Worm (Caenorhabditis elegans) whole organism, young adult: Measurements from ENCODE around the gene sri-53.

Experiments
- B0035.1 ChIP-seq: sonication (generic microtip); optimal IDR thresholded peaks from 2 replicates; lab custom pipeline; 2016; ENCODE audit warnings: missing genetic modification characterization, mild to moderate bottlenecking, missing compliant biosample characterization, missing genotype, missing genetic modification reagents
- F49E8.2 ChIP-seq: sonication (generic microtip); optimal IDR thresholded peaks from 3 replicates; lab custom pipeline; 2017; ENCODE audit warnings: missing genetic modification characterization, mild to moderate bottlenecking, missing compliant biosample characterization, antibody characterized with exemption, moderate library complexity; ENCODE audit not compliant: insufficient read depth
- K11D2.4 ChIP-seq: fragments of 200-800 bp; sonication (Bioruptor generic); IDR thresholded peaks from 2 replicates; pipeline ENCODE4 v1.3.6; 2022; ENCODE audit warnings: missing genetic modification reagents, missing genetic modification characterization, missing compliant biosample characterization
- Y53G8AR.9 ChIP-seq: fragments of 200-800 bp; sonication (Bioruptor generic); conservative IDR thresholded peaks from 2 replicates; pipeline ENCODE4 v1.3.6; 2022; ENCODE audit warnings: missing genetic modification reagents, missing genetic modification characterization, missing compliant biosample characterization
- Y67H2A.10 ChIP-seq: fragments of 200-800 bp; sonication (Bioruptor generic); conservative IDR thresholded peaks from 2 replicates; pipeline ENCODE4 v1.3.6; 2022; ENCODE audit warnings: missing genetic modification reagents, missing genetic modification characterization, missing compliant biosample characterization
- Y79H2A.3 ChIP-seq: fragments of 200-800 bp; sonication (Bioruptor generic); conservative IDR thresholded peaks from 2 replicates; pipeline ENCODE4 v1.3.6; 2022; ENCODE audit warnings: missing genetic modification reagents, missing genetic modification characterization, missing compliant biosample characterization
- Y95B8A.8 ChIP-seq: fragments of 200-800 bp; sonication (Bioruptor generic); IDR thresholded peaks from 2 replicates; pipeline ENCODE4 v1.3.6; 2022; ENCODE audit warnings: missing genetic modification reagents, missing genetic modification characterization, missing compliant biosample characterization
- ZK185.1 ChIP-seq: sonication (generic microtip); optimal IDR thresholded peaks from 2 replicates; lab custom pipeline; 2016; ENCODE audit warnings: mild to moderate bottlenecking, missing genetic modification characterization, missing compliant biosample characterization; ENCODE audit not compliant: poor library complexity, severe bottlenecking
- aptf-2 ChIP-seq: fragments of 200-800 bp; sonication (Bioruptor generic); conservative IDR thresholded peaks from 2 replicates; pipeline ENCODE4 v1.3.6; 2022; ENCODE audit warnings: missing genetic modification reagents, missing genetic modification characterization, missing compliant biosample characterization
- aptf-3 ChIP-seq: fragments of 200-800 bp; sonication (Bioruptor generic); IDR thresholded peaks from 2 replicates; pipeline ENCODE4 v1.3.6; 2022; ENCODE audit warnings: missing genetic modification characterization, missing compliant biosample characterization
- atf-7 ChIP-seq: sonication (generic microtip); optimal IDR thresholded peaks from 2 replicates; lab custom pipeline; 2017; ENCODE audit warnings: mild to moderate bottlenecking, missing genetic modification characterization, missing compliant biosample characterization
- athp-1 ChIP-seq: sonication (generic microtip); optimal IDR thresholded peaks from 2 replicates; lab custom pipeline; 2017; ENCODE audit warnings: mild to moderate bottlenecking, missing genetic modification characterization, missing compliant biosample characterization
- attf-3 ChIP-seq: fragments of 200-800 bp; sonication (Bioruptor generic); conservative IDR thresholded peaks from 2 replicates; pipeline ENCODE4 v1.3.6; 2022; ENCODE audit warnings: missing genetic modification reagents, missing genetic modification characterization, missing compliant biosample characterization
- attf-5 ChIP-seq: fragments of 200-800 bp; sonication (Bioruptor generic); optimal IDR thresholded peaks from 2 replicates; lab custom pipeline; 2018; ENCODE audit warnings: mild to moderate bottlenecking, missing genetic modification characterization, missing compliant biosample characterization
- cebp-1 ChIP-seq, 2 experiments: fragments of 200-800 bp in 1 of 2; sonication (Bioruptor generic) in 1 of 2; sonication (generic microtip) in 1 of 2; IDR thresholded peaks in 1 of 2; optimal IDR thresholded peaks in 1 of 2; 2 replicates each; pipeline versions ENCODE4 v1.3.6 to Lab custom; 2017 to 2022; ENCODE audit warnings: missing compliant biosample characterization in 2 of 2, missing genetic modification characterization in 2 of 2, mild to moderate bottlenecking in 1 of 2, missing genetic modification reagents in 1 of 2, moderate library complexity in 1 of 2
- ceh-91 ChIP-seq: fragments of 200-800 bp; sonication (Bioruptor generic); IDR thresholded peaks from 2 replicates; pipeline ENCODE4 v1.3.6; 2022; ENCODE audit warnings: missing genetic modification reagents, missing genetic modification characterization, missing compliant biosample characterization
- die-1 ChIP-seq: sonication (generic microtip); optimal IDR thresholded peaks from 2 replicates; lab custom pipeline; 2016; ENCODE audit warnings: missing genotype, mild to moderate bottlenecking, missing genetic modification characterization, missing compliant biosample characterization
- dox-1 ChIP-seq: fragments of 200-800 bp; sonication (Bioruptor generic); IDR thresholded peaks from 2 replicates; pipeline ENCODE4 v1.3.6; 2022; ENCODE audit warnings: missing genetic modification reagents, missing genetic modification characterization, missing compliant biosample characterization
- efl-1 ChIP-seq: fragments of 150-350 bp; optimal IDR thresholded peaks from 2 replicates; lab custom pipeline; 2014; ENCODE audit warnings: missing biosample characterization, missing genetic modification reagents, missing genetic modification characterization
- egl-18 ChIP-seq: fragments of 200-800 bp; sonication (Bioruptor generic); IDR thresholded peaks from 2 replicates; pipeline ENCODE4 v1.3.6; 2022; ENCODE audit warnings: missing genetic modification reagents, missing genetic modification characterization, missing compliant biosample characterization
- hmg-20 ChIP-seq: fragments of 200-800 bp; sonication (Bioruptor generic); IDR thresholded peaks from 2 replicates; pipeline ENCODE4 v1.3.6; 2022; ENCODE audit warnings: missing genetic modification reagents, missing genetic modification characterization, missing compliant biosample characterization
- let-526 ChIP-seq: fragments of 200-800 bp; sonication (Bioruptor generic); IDR thresholded peaks from 2 replicates; pipeline ENCODE4 v1.3.6; 2022; ENCODE audit warnings: missing genetic modification reagents, missing genetic modification characterization, missing compliant biosample characterization
- lin-26 ChIP-seq: fragments of 200-800 bp; sonication (Bioruptor generic); IDR thresholded peaks from 2 replicates; pipeline ENCODE4 v1.3.6; 2022; ENCODE audit warnings: missing genetic modification reagents, missing genetic modification characterization, missing compliant biosample characterization
- lir-1 ChIP-seq: fragments of 200-800 bp; sonication (Bioruptor generic); conservative IDR thresholded peaks from 2 replicates; pipeline ENCODE4 v1.3.6; 2022; ENCODE audit warnings: missing genetic modification reagents, missing genetic modification characterization, missing compliant biosample characterization
- lsl-1 ChIP-seq: fragments of 200-800 bp; sonication (Bioruptor generic); optimal IDR thresholded peaks from 2 replicates; lab custom pipeline; 2018; ENCODE audit warnings: mild to moderate bottlenecking, missing genetic modification characterization, moderate library complexity, missing compliant biosample characterization
- lsy-27 ChIP-seq: sonication (generic microtip); optimal IDR thresholded peaks from 2 replicates; lab custom pipeline; 2017; ENCODE audit warnings: missing genetic modification characterization, mild to moderate bottlenecking, missing compliant biosample characterization, antibody characterized with exemption, missing genotype, borderline replicate concordance; ENCODE audit not compliant: insufficient read depth
- madf-3 ChIP-seq: fragments of 200-800 bp; sonication (Bioruptor generic); IDR thresholded peaks from 2 replicates; pipeline ENCODE4 v1.3.6; 2022; ENCODE audit warnings: missing genetic modification reagents, missing genetic modification characterization, missing compliant biosample characterization
- nhr-120 ChIP-seq: fragments of 200-800 bp; sonication (Bioruptor generic); IDR thresholded peaks from 2 replicates; pipeline ENCODE4 v1.3.6; 2022; ENCODE audit warnings: missing genetic modification characterization, missing compliant biosample characterization
- nhr-179 ChIP-seq: sonication (generic microtip); optimal IDR thresholded peaks from 2 replicates; lab custom pipeline; 2016; ENCODE audit warnings: mild to moderate bottlenecking, missing genetic modification characterization, missing compliant biosample characterization
- nhr-80 ChIP-seq: sonication (generic microtip); optimal IDR thresholded peaks from 2 replicates; lab custom pipeline; 2016; ENCODE audit warnings: missing genetic modification characterization, missing compliant biosample characterization
- nhr-90 ChIP-seq: sonication (generic microtip); optimal IDR thresholded peaks from 2 replicates; lab custom pipeline; 2016; ENCODE audit warnings: missing genotype, mild to moderate bottlenecking, missing genetic modification characterization, missing compliant biosample characterization
- pha-4 ChIP-seq: fragments of 150-350 bp; sonication (generic microtip); optimal IDR thresholded peaks from 2 replicates; lab custom pipeline; 2014; ENCODE audit warnings: missing biosample characterization, missing genetic modification reagents, missing genetic modification characterization
- rec-8 ChIP-seq, 2 experiments: sonication (generic microtip); optimal IDR thresholded peaks; 2 replicates each; lab custom pipeline; 2016; ENCODE audit warnings: mild to moderate bottlenecking in 2 of 2, missing genetic modification characterization in 2 of 2, missing genetic modification reagents in 2 of 2, missing genotype in 2 of 2, missing biosample characterization in 1 of 2, missing compliant biosample characterization in 1 of 2, moderate library complexity in 1 of 2
- rpc-1 ChIP-seq, 2 experiments: fragments of 150-350 bp in 1 of 2; sonication (generic microtip) in 1 of 2; optimal IDR thresholded peaks; 2 replicates each; lab custom pipeline; 2014 to 2018; ENCODE audit warnings: missing biosample characterization in 1 of 2, missing genetic modification characterization in 1 of 2, missing genetic modification reagents in 1 of 2, missing genotype in 1 of 2
- snpc-1.1 ChIP-seq: sonication (generic microtip); optimal IDR thresholded peaks from 2 replicates; lab custom pipeline; 2017; ENCODE audit warnings: missing genetic modification characterization, mild to moderate bottlenecking, missing compliant biosample characterization, antibody characterized with exemption, moderate library complexity, missing genotype, missing genetic modification reagents; ENCODE audit not compliant: insufficient read depth
- somi-1 ChIP-seq: fragments of 200-800 bp; sonication (Bioruptor generic); optimal IDR thresholded peaks from 2 replicates; lab custom pipeline; 2018; ENCODE audit warnings: mild to moderate bottlenecking, missing genetic modification characterization, missing compliant biosample characterization
- tbp1 ChIP-seq: fragments of 200-800 bp; sonication (Bioruptor generic); optimal IDR thresholded peaks from 2 replicates; lab custom pipeline; 2018; ENCODE audit warnings: mild to moderate bottlenecking, missing genetic modification characterization, missing compliant biosample characterization
- tlf-1 ChIP-seq: fragments of 200-800 bp; sonication (Bioruptor generic); optimal IDR thresholded peaks from 2 replicates; lab custom pipeline; 2018; ENCODE audit warnings: mild to moderate bottlenecking, missing genetic modification characterization, missing compliant biosample characterization
- zim-3 ChIP-seq: sonication (generic microtip); optimal IDR thresholded peaks from 2 replicates; lab custom pipeline; 2017; ENCODE audit warnings: mild to moderate bottlenecking, missing genetic modification characterization, moderate library complexity, missing compliant biosample characterization
- ztf-18 ChIP-seq: sonication (generic microtip); optimal IDR thresholded peaks from 2 replicates; lab custom pipeline; 2016; ENCODE audit warnings: missing genotype, mild to moderate bottlenecking, missing genetic modification characterization, missing compliant biosample characterization
- ztf-25 ChIP-seq: fragments of 200-800 bp; sonication (Bioruptor generic); IDR thresholded peaks from 2 replicates; pipeline ENCODE4 v1.3.6; 2022; ENCODE audit warnings: missing genetic modification reagents, missing genetic modification characterization, missing compliant biosample characterization
- ztf-26 ChIP-seq: sonication (generic microtip); optimal IDR thresholded peaks from 2 replicates; lab custom pipeline; 2017; ENCODE audit warnings: missing genetic modification characterization, missing compliant biosample characterization
- ztf-3 ChIP-seq: fragments of 200-800 bp; sonication (Bioruptor generic); optimal IDR thresholded peaks from 2 replicates; lab custom pipeline; 2018; ENCODE audit warnings: mild to moderate bottlenecking, missing genetic modification characterization, missing compliant biosample characterization
- ztf-6 ChIP-seq: fragments of 200-800 bp; sonication (Bioruptor generic); IDR thresholded peaks from 2 replicates; pipeline ENCODE4 v1.3.6; 2022; ENCODE audit warnings: missing genetic modification reagents, missing genetic modification characterization, missing compliant biosample characterization

sri-53 gene

DNA sequence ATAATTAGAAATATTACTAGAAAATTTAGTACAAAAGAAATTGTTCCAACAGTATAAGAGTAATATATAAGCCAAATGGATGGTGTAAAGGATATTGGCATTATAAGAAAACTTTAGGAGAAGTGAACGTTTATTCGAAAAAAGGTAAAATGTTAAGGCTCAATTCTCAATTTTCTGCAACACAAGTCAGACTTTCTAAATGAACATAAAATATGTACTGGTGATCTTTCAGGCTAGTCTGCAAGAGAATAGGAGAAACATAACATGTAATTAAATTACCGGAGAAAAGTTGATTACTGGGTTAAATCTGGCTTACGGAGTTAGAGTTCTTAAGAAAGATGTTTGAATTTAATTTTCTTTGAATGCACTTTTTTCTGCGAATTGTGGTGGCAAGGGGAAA is 45.7 kb downstream of the sri-53 start, which contains the start of gene sri-33:
Gene sri-33, minus strand, starts transcription at position 101 of the 400 bp plus-strand sequence.
- no peak for TF ChIP-seq aptf-3 (GFP tag; lab: Robert Waterston, UW)
- no peak for TF ChIP-seq ztf-26 (tag; lab: Kevin White, UChicago)
- TF ChIP-seq nhr-90 (tag; lab: Kevin White, UChicago) = no peak
- no peak for TF ChIP-seq madf-3
- no peak for TF ChIP-seq ZK185.1
- no peak for TF ChIP-seq nhr-120 (GFP tag; lab: Robert Waterston, UW)
- no peak for TF ChIP-seq pha-4
- TF ChIP-seq aptf-2 (GFP tag; lab: Robert Waterston, UW) = no peak
- TF ChIP-seq somi-1 (GFP tag; lab: Kevin White, UChicago) = no peak
- TF ChIP-seq rec-8 (tag; optimal IDR thresholded peaks at IDR 0.05; lab: Kevin White, UChicago) = no peak
- no peak for TF ChIP-seq rpc-1 (optimal IDR thresholded peaks at IDR 0.05; lab: Kevin White, UChicago)
- TF ChIP-seq rpc-1 (tag; optimal IDR thresholded peaks at IDR 0.05; lab: Kevin White, UChicago) = no peak
- TF ChIP-seq ztf-3 (GFP tag; lab: Kevin White, UChicago) = no peak
- TF ChIP-seq B0035.1 = no peak
- no peak for TF ChIP-seq lin-26 (GFP tag; lab: Robert Waterston, UW)
- no peak for TF ChIP-seq attf-5 (GFP tag; lab: Kevin White, UChicago)
- TF ChIP-seq tlf-1 (GFP tag; lab: Kevin White, UChicago) = no peak
- TF ChIP-seq tbp1 = no peak
- no peak for TF ChIP-seq lsl-1
- no peak for TF ChIP-seq ztf-6 (GFP tag; lab: Robert Waterston, UW)
- TF ChIP-seq Y79H2A.3 = no peak

DNA sequence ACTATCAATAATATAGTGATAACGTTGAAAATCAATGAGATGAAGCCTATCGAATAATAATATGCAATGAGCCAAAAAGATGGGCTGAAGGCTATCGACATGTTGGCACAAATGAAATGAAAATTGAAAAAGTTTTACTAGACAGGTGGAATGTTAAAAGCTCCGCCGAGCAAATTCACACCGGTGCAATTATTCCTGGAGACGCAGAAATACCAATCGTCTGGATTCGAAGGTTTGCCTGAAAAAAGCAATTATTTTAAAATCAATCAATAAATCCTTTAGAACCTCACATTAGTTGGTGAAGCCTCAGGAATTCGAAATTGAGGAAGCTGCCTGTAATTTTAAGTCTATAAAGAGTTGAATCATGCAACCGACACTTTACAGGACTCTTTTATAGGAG is 48.0 kb downstream of the sri-53 start, which contains the start of gene sri-32:
Gene sri-32, minus strand, starts transcription at position 101 of the 400 bp plus-strand sequence.
- TF ChIP-seq efl-1 (GFP tag; lab: Kevin White, UChicago) (no peak), let-526 (GFP tag; lab: Robert Waterston, UW) (no peak), Y95B8A.8 (GFP tag; lab: Robert Waterston, UW) (no peak), Y79H2A.3 (no peak), dox-1 (no peak), die-1 (tag; lab: Kevin White, UChicago) (no peak), somi-1 (GFP tag; lab: Kevin White, UChicago) (no peak), zim-3 (tag; lab: Kevin White, UChicago) (no peak), Y67H2A.10 (no peak), F49E8.2 (no peak), K11D2.4 (no peak), hmg-20 (GFP tag; lab: Robert Waterston, UW) (no peak), ztf-25 (GFP tag; lab: Robert Waterston, UW) (no peak), lir-1 (GFP tag; lab: Robert Waterston, UW) (no peak), Y53G8AR.9 (GFP tag; lab: Robert Waterston, UW) (no peak), lsy-27 (no peak), ceh-91 (GFP tag; lab: Robert Waterston, UW) (no peak)

DNA sequence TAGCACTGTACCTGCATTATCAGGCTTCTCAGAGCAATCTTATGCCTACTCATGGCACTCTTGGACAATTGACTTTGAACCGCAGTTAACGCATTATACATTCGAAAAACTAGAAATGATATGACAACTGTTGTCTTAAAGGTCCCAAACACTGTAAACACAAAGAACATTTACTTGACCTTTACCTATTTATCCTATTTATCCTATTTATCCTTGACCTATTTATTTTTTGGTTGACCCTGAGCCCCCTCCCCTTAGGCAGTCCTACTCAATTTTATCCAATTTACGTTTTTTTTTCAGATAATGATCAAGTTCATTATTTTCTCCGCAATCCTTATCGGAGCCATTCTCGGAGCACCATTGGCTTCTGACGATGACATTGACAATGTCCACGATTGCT is 50.8 kb downstream of the sri-53 start, which contains the start of the genes T10D4.14 and T10D4.19:
Gene T10D4.14, minus strand, starts transcription at position 101 of the 400 bp plus-strand sequence.
Gene T10D4.19, plus strand, starts transcription at position 304 of the 400 bp plus-strand sequence.
- TF ChIP-seq Y67H2A.10 = no peak
- TF ChIP-seq lsy-27 = no peak
- TF ChIP-seq snpc-1.1 (tag; lab: Kevin White, UChicago) = no peak
- no peak for TF ChIP-seq ceh-91 (GFP tag; lab: Robert Waterston, UW)
- no peak for TF ChIP-seq atf-7
- no peak for TF ChIP-seq nhr-80 (tag; lab: Kevin White, UChicago)
- no peak for TF ChIP-seq nhr-179
- TF ChIP-seq B0035.1 = no peak
- no peak for TF ChIP-seq rpc-1 (optimal IDR thresholded peaks at IDR 0.05; lab: Kevin White, UChicago)
- no peak for TF ChIP-seq rpc-1 (tag; optimal IDR thresholded peaks at IDR 0.05; lab: Kevin White, UChicago)
- TF ChIP-seq ZK185.1 = no peak
- no peak for TF ChIP-seq athp-1
- TF ChIP-seq egl-18 = no peak
- no peak for TF ChIP-seq lir-1 (GFP tag; lab: Robert Waterston, UW)
- TF ChIP-seq hmg-20 (GFP tag; lab: Robert Waterston, UW) = no peak
- TF ChIP-seq madf-3 = no peak
- TF ChIP-seq ztf-18 (tag; lab: Kevin White, UChicago) = no peak
- TF ChIP-seq cebp-1 (GFP tag; IDR thresholded peaks at IDR 0.05; lab: Robert Waterston, UW) = no peak
- no peak for TF ChIP-seq cebp-1 (tag; optimal IDR thresholded peaks at IDR 0.05; lab: Kevin White, UChicago)
- no peak for TF ChIP-seq attf-3 (GFP tag; lab: Robert Waterston, UW)
